Worm (Caenorhabditis elegans): ENCODE measurements around the gene lmtr-2.

- TF ChIP-seq mdl-1 (tag; optimal IDR thresholded peaks at IDR 0.05) (no peak), nhr-76 (tag; optimal IDR thresholded peaks at IDR 0.05) (no peak), nhr-25 (tag; optimal IDR thresholded peaks at IDR 0.05; ENCODE audit: borderline replicate concordance, insufficient read depth) (no peak), nhr-28 (tag; optimal IDR thresholded peaks at IDR 0.05) (no peak), ceh-62 (tag; optimal IDR thresholded peaks at IDR 0.05) (no peak), zfp-3 (GFP tag; conservative IDR thresholded peaks at IDR 0.05) (no peak), unc-130 (GFP tag; optimal IDR thresholded peaks at IDR 0.05) (no peak), lin-38 (GFP tag; IDR thresholded peaks at IDR 0.05) (no peak)
Measured at ce11 chrV:8005000-8005399, 5.9 kb downstream of the lmtr-2 start, which contains the start of gene Y97E10AR.8.

All from whole organism, L4 larva.